Worm (Caenorhabditis elegans): Measurements from ENCODE around the gene siah-1.

ce11 chrIV:3725361-3725760, 18.5 kb upstream of the siah-1 start, which contains the start of gene Y37E11AM.2:
- no peak for TF ChIP-seq skn-1 (tag; optimal IDR thresholded peaks at IDR 0.05)
- no peak for TF ChIP-seq ama-1 (optimal IDR thresholded peaks at IDR 0.05)
- no peak for TF ChIP-seq R02D3.7 (tag; optimal IDR thresholded peaks at IDR 0.05)
- TF ChIP-seq ceh-82 (tag; optimal IDR thresholded peaks at IDR 0.05), result no peak

Measured in whole organism, L2 larva.